Worm (Caenorhabditis elegans) whole organism, early embryonic: ENCODE data around the gene prx-14.

ENCODE experiments used
- B0310.2 ChIP-seq: sonication (generic microtip); optimal IDR thresholded peaks from 2 replicates; lab custom pipeline; 2016; ENCODE audit warnings: mild to moderate bottlenecking, missing genetic modification characterization, missing compliant biosample characterization
- F13C5.2 ChIP-seq: sonication (generic microtip); optimal IDR thresholded peaks from 2 replicates; lab custom pipeline; 2017; ENCODE audit warnings: mild to moderate bottlenecking, missing genetic modification characterization, inconsistent platforms, missing compliant biosample characterization
- aly-1 ChIP-seq: sonication (generic microtip); optimal IDR thresholded peaks from 2 replicates; lab custom pipeline; 2016; ENCODE audit warnings: missing genetic modification characterization, missing compliant biosample characterization
- ama-1 ChIP-seq: fragments of 150-350 bp; optimal IDR thresholded peaks from 2 replicates; lab custom pipeline; 2014
- ceh-13 ChIP-seq: fragments of 200-800 bp; sonication (Bioruptor generic); optimal IDR thresholded peaks from 2 replicates; lab custom pipeline; 2018; ENCODE audit warnings: mild to moderate bottlenecking, missing genetic modification characterization, missing compliant biosample characterization
- ceh-36 ChIP-seq: sonication (generic microtip); optimal IDR thresholded peaks from 2 replicates; lab custom pipeline; 2016; ENCODE audit warnings: missing genetic modification characterization, inconsistent platforms, missing compliant biosample characterization
- ets-7 ChIP-seq: sonication (generic microtip); optimal IDR thresholded peaks from 2 replicates; lab custom pipeline; 2016; ENCODE audit warnings: missing genotype, missing genetic modification characterization, missing compliant biosample characterization
- flt-1 ChIP-seq: fragments of 200-800 bp; sonication (Bioruptor generic); IDR thresholded peaks from 2 replicates; pipeline ENCODE4 v1.3.6; 2022; ENCODE audit warnings: missing genetic modification characterization, missing compliant biosample characterization
- hmbx-1 ChIP-seq: sonication (generic microtip); optimal IDR thresholded peaks from 2 replicates; lab custom pipeline; 2016; ENCODE audit warnings: mild to moderate bottlenecking, missing genetic modification characterization, missing compliant biosample characterization
- hmg-4 ChIP-seq: fragments of 200-800 bp; sonication (Bioruptor generic); optimal IDR thresholded peaks from 2 replicates; lab custom pipeline; 2018; ENCODE audit warnings: mild to moderate bottlenecking, missing genetic modification characterization, missing compliant biosample characterization
- hnd-1 ChIP-seq: sonication (generic microtip); optimal IDR thresholded peaks from 2 replicates; lab custom pipeline; 2016; ENCODE audit warnings: missing genetic modification characterization, missing compliant biosample characterization
- pes-1 ChIP-seq: fragments of 200-800 bp; sonication (Bioruptor generic); IDR thresholded peaks from 2 replicates; pipeline ENCODE4 v1.3.6; 2022; ENCODE audit warnings: missing genetic modification reagents, missing genetic modification characterization, missing compliant biosample characterization
- scrt-1 ChIP-seq: fragments of 200-800 bp; sonication (Bioruptor generic); IDR thresholded peaks from 2 replicates; pipeline ENCODE4 v1.3.6; 2022; ENCODE audit warnings: missing genetic modification characterization, missing compliant biosample characterization
- sea-1 ChIP-seq: fragments of 200-800 bp; sonication (Bioruptor generic); conservative IDR thresholded peaks from 2 replicates; pipeline ENCODE4 v1.3.6; 2022; ENCODE audit warnings: missing genetic modification characterization, missing compliant biosample characterization
- tbx-11 ChIP-seq: fragments of 200-800 bp; sonication (Bioruptor generic); IDR thresholded peaks from 2 replicates; pipeline ENCODE4 v1.3.6; 2022; ENCODE audit warnings: missing genetic modification characterization, missing compliant biosample characterization
- tbx-37 ChIP-seq: fragments of 200-800 bp; sonication (Bioruptor generic); conservative IDR thresholded peaks from 2 replicates; pipeline ENCODE4 v1.3.6; 2022; ENCODE audit warnings: missing genetic modification reagents, missing genetic modification characterization, missing compliant biosample characterization
- tra-4 ChIP-seq: sonication (generic microtip); optimal IDR thresholded peaks from 2 replicates; lab custom pipeline; 2017; ENCODE audit warnings: missing genetic modification characterization, missing compliant biosample characterization

prx-14 gene

DNA sequence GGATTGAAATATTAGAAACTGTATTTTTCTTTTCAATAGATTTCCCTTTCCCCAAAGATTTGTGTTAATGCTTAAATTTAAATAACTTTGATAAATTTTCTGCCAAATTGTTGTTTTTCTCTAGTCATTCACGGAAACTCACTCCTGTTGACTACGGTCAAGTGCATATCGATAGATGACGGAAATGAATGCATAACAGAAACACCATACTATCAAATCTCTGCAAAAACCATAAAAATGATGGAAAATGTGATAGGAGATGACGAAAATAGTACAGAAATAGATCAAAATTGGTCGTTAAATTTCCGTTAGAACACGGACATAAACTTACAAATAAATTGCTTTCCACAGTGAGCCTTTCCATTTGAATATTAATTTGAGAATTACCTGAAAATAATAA lies 46.1 kb downstream of the prx-14 start:
- no peak for TF ChIP-seq hmg-4 (GFP tag; lab: Kevin White, UChicago)
- no peak for TF ChIP-seq tra-4 (tag; lab: Kevin White, UChicago)
- no peak for TF ChIP-seq ceh-13 (GFP tag; lab: Kevin White, UChicago)
- no peak for TF ChIP-seq tbx-37 (GFP tag; lab: Robert Waterston, UW)
- TF ChIP-seq ceh-36 (tag; lab: Kevin White, UChicago): no peak
- TF ChIP-seq tbx-11 (GFP tag; lab: Robert Waterston, UW): no peak
- TF ChIP-seq aly-1 (tag; lab: Kevin White, UChicago): no peak
- no peak for TF ChIP-seq ama-1 (lab: Kevin White, UChicago)
- no peak for TF ChIP-seq F13C5.2

DNA sequence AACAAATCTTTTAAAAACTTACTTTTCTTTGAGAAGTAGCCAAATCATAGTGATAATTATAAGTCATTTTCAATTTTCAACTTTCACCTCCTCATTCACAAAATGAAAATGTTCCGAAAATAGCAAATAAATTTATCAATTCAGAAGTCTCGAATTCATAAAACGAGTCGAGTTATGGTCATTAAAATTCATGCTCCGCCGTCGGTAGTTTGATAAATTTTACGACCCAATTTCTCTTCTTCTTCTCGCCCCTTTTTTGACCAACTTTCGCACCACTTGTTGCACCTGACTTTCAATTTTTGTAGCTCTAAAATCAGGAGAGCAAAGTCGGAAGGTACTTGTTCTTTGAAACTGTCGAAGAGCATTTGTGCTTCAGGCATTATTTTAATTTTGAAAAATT lies 47.1 kb downstream of the prx-14 start, which contains the start of gene best-7:
Gene best-7 (minus strand): TSS at position 239 of the 400 bp plus-strand sequence.
- TF ChIP-seq pes-1 (no peak), hmg-4 (GFP tag; lab: Kevin White, UChicago) (no peak), hnd-1 (tag; lab: Kevin White, UChicago) (no peak), tra-4 (tag; lab: Kevin White, UChicago) (no peak), B0310.2 (no peak), sea-1 (GFP tag; lab: Robert Waterston, UW) (no peak), flt-1 (GFP tag; lab: Robert Waterston, UW) (no peak), scrt-1 (GFP tag; lab: Robert Waterston, UW) (no peak), F13C5.2 (no peak), tbx-11 (GFP tag; lab: Robert Waterston, UW) (no peak), hmbx-1 (tag; lab: Kevin White, UChicago) (no peak), ceh-36 (tag; lab: Kevin White, UChicago) (no peak)

DNA sequence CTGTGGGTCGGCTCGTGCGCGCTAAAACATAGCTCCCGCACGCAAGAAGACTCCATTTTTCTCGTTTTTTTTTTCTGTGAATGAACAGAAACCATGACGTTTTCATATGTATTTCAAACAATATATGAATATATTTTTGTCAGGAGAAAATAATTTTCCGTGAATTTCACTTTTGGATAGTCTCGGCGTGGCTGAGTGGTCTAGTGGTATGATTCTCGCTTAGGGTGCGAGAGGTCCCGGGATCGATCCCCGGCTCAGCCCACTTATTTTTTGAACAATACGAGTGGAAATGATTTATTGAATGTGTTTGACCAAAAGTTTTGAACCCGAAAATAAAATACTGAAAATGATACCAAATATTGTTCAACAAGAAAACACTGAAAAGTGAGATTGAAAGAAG lies 48.4 kb downstream of the prx-14 start:
- TF ChIP-seq hmbx-1 (tag; lab: Kevin White, UChicago) (no peak), ama-1 (lab: Kevin White, UChicago) (no peak), scrt-1 (GFP tag; lab: Robert Waterston, UW) (no peak), F13C5.2 (no peak), pes-1 (no peak), flt-1 (GFP tag; lab: Robert Waterston, UW) (no peak), hnd-1 (tag; lab: Kevin White, UChicago) (no peak), ceh-13 (GFP tag; lab: Kevin White, UChicago) (no peak), ceh-36 (tag; lab: Kevin White, UChicago) (no peak), tbx-11 (GFP tag; lab: Robert Waterston, UW) (no peak), hmg-4 (GFP tag; lab: Kevin White, UChicago) (no peak), ets-7 (tag; lab: Kevin White, UChicago) (no peak), sea-1 (GFP tag; lab: Robert Waterston, UW) (no peak), B0310.2 (no peak), tra-4 (tag; lab: Kevin White, UChicago) (no peak)
